Fruit fly (Drosophila melanogaster) whole organism: Measurements from ENCODE around the gene CG9743.

ENCODE experiments used
- CG8478 ChIP-seq: fragments of >200 bp; optimal IDR thresholded peaks from 2 replicates; lab custom pipeline; 2018; ENCODE audit warnings: inconsistent platforms
- Dll ChIP-seq: fragments of >200 bp; optimal IDR thresholded peaks from 2 replicates; lab custom pipeline; 2017
- EcR ChIP-seq, 2 experiments: fragments of >200 bp; optimal IDR thresholded peaks; 2 replicates each; lab custom pipeline; 2017; ENCODE audit warnings: missing biosample characterization in 2 of 2, missing genetic modification characterization in 2 of 2, missing genetic modification reagents in 2 of 2
- pan ChIP-seq: fragments of >200 bp; optimal IDR thresholded peaks from 2 replicates; lab custom pipeline; 2017
- psq ChIP-seq: fragments of >200 bp; optimal IDR thresholded peaks from 2 replicates; lab custom pipeline; 2017
- usp ChIP-seq: fragments of >200 bp; optimal IDR thresholded peaks from 2 replicates; lab custom pipeline; 2017; ENCODE audit warnings: missing biosample characterization, missing genetic modification characterization, mixed read lengths

- TF ChIP-seq pan (lab: Kevin White, UChicago) (no peak), CG8478 (lab: Kevin White, UChicago) (no peak), psq (lab: Kevin White, UChicago) (no peak), usp (no peak), EcR (GFP tag; optimal IDR thresholded peaks at IDR 0.05; lab: Kevin White, UChicago) (no peak), Dll (lab: Kevin White, UChicago) (no peak)
Measured at dm6 chr3R:30213697-30214096, 10.9 kb upstream of the CG9743 start, which contains the start of gene CecB.
